Fruit fly (Drosophila melanogaster) ovary, adult (tissue): ENCODE results near the gene naz.

Source experiments
- CG17801 ChIP-seq: fragments of 200-800 bp; optimal IDR thresholded peaks from 2 replicates; lab custom pipeline; 2019; ENCODE audit warnings: missing biosample characterization, mild to moderate bottlenecking, missing genetic modification characterization, moderate library complexity; ENCODE audit not compliant: partially characterized antibody

The naz gene

DNA sequence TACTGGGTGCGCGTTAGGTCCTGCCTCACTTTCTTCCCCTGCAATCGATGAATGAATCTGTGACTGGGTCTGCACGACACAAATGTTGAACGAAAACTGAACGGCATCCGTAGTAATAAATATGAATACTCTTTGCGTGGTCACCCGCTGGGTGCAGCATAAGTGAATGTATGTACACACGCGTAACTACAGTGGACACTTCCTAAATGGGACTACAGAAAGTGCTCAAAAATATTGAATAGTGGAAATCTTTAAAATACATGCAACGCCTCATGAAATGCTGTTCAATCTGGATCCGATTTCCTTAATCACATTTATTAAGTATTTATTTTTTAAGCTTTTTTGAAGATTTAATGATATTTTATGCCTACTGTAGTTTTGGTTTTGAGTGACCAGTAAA, at the start of gene naz:
Gene naz, minus strand, starts transcription at position 101 of the 400 bp plus-strand sequence.
- TF ChIP-seq CG17801 (GFP tag; lab: Kevin White, UChicago), result no peak

DNA sequence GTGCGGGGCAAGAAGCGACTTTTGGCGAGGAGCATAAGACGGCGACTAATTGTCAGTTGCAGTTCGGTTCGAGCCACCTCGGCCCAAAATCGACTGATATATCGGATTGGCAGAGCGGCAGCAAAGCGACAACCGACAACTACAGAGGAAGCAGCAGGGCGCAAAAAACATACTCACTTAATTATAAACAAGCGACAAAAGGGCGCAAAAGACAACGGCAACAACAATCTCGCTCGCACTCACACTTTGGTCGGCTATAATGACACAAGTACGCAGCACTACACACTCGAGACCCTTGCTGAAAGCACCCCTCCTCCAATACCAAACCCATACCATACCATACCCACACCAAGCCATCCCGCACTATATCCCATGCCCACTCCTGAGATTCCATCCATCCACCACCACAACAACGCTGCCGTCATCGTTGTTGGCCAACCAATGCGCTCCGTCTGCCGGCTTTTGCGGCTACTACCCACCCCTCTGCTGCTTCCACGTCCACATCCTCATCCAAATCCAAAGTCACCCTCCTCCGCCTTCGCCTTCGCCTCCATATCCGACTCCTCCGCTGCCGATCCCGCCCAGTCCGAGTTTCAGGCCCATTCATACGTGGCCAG, 44.1 kb upstream of the naz start, which contains the start of gene gl:
Gene gl, minus strand, starts transcription at position 51 of the 617 bp plus-strand sequence.
- TF ChIP-seq CG17801 (GFP tag; lab: Kevin White, UChicago), result no peak

DNA sequence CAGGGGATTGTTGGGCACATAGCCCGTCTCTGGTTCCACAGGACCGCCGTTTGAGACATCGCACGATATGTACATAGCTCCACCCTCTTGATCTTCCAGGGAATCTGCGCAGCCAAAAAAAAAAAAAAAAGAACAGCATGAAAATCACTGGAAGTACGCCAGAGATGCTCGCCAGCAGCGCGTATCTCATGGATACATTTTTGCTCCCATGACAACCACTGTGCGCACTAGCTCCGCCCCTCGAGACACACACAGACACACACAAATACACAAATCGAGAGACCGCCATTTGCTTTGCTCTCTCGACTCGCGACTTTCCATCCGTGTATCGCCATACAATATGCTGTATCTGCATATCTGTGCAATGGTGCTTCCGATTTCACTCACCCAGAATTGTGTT, 42.6 kb upstream of the naz start:
- no peak for TF ChIP-seq CG17801 (GFP tag; lab: Kevin White, UChicago)

- TF ChIP-seq CG17801 (GFP tag; lab: Kevin White, UChicago), result no peak
Observed at dm6 chr3R:18368595-18368994, 39.9 kb upstream of the naz start.

DNA sequence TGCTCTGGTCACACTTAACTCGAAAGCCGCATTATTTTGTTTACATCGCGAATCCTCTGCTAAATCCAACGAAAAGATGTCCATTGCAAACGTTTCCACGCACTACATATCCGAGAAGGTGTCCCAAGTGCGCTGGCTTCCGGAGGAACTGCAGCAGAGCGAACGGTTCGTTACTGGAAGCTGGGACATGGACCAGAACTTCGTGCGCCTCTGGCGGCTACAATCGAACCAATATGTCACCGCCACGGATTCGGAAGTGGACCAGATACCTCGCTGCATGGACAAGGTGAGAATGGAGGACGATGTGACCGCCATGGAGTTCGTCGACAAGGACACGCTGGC, 37.9 kb upstream of the naz start:
- TF ChIP-seq CG17801 (GFP tag; lab: Kevin White, UChicago), result no peak

DNA sequence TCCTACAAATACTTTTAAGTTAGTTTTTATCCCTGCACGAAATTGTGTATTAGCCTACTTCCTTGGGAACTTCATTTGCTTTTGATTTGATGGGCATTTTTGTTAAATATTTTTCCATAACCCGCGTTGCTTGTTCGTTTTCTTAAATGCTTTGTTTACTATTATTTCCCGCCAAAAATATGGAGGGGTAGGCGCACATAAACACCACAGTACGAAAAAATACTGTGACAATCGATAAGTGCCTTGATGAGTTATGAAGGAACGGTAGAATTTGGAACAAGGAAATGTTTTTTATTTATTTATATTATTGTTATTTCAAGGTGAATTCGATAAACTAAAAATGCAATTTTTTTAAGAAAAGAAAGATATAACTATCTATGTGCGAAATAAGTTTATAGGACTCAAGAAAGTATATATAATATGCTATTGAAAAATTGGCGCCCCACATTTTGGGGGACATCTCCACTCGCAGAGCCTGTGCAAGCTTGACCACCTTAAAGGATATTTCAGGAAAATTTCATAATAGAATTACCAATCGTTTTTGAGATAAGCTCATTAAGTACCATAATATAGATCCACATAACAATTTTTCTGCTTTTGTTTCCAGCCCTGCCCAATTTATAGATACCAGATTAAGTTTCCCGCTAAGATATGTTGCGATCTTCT, 37.4 kb upstream of the naz start, which contains the start of the genes WRNexo and Nup43:
Gene WRNexo, minus strand, starts transcription at position 185 of the 666 bp plus-strand sequence.
Gene Nup43, plus strand, starts transcription at position 661 of the 666 bp plus-strand sequence.
- TF ChIP-seq CG17801 (GFP tag; lab: Kevin White, UChicago), result no peak

dm6 chr3R:18361694-18362093, 33.0 kb upstream of the naz start, which contains the start of gene hmw:
TSS of gene hmw (plus strand) at chr3R:18361994.
- no peak for TF ChIP-seq CG17801 (GFP tag; lab: Kevin White, UChicago)

DNA sequence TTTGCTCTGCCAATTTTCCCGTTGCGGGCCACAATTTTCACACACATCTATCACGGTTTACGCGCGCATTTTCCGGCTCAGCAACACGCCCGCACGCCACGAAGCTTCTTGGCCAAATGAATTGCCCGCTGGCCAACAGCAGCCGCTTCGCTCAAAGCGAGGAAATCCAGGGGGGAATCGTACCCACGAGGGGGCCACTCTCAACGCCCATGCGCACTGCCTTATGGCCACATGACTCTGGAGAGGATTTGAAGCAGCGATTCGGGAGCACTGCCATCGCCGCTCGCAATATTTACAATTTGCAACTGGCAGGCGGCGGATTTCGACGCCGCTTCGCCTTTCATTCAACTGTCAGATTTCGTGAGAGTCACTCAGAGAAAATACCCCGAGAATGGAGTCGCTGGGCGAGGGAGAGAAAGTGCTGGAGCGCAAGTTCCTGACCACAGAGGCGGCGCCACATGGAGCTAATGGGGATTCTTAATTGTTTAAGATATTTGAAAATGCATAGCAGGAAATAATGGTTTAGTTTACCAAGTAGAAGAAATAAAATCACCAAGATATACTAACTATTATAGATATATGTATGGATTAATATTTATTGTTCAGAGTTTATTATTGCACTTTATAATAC, 32.0 kb upstream of the naz start, which contains the start of gene CG15803:
Gene CG15803, minus strand, starts transcription at position 99 of the 631 bp plus-strand sequence.
- no peak for TF ChIP-seq CG17801 (GFP tag; lab: Kevin White, UChicago)

dm6 chr3R:18355781-18356180, 27.0 kb upstream of the naz start:
- TF ChIP-seq CG17801 (GFP tag; lab: Kevin White, UChicago), result no peak

DNA sequence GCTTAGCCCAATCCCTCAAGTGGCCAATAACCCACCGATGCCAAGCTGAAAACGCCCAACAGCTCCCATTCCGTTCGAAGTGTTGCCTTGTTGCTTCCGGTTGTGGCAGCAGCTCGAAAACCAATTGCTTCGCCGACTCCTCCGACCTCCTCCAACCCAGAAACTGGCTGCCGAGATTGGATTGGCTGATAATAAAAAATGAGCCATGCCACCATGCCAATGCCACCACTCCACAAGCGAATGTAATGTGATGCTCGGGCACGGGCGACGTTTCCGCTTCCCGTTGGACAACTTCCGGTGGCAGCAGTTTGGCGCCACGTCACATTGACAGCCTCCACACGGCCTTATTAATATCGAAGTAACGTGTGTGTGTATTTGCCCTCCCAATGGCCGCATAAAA, 9.8 kb upstream of the naz start:
- no peak for TF ChIP-seq CG17801 (GFP tag; lab: Kevin White, UChicago)

dm6 chr3R:18314824-18315690, 13.7 kb downstream of the naz start:
- TF ChIP-seq CG17801 (GFP tag; lab: Kevin White, UChicago), result no peak

- no peak for TF ChIP-seq CG17801 (GFP tag; lab: Kevin White, UChicago)
Observed at dm6 chr3R:18314320-18314719, 14.4 kb downstream of the naz start, which contains the start of gene PKD. TSS of gene PKD (minus strand) at chr3R:18314407.

DNA sequence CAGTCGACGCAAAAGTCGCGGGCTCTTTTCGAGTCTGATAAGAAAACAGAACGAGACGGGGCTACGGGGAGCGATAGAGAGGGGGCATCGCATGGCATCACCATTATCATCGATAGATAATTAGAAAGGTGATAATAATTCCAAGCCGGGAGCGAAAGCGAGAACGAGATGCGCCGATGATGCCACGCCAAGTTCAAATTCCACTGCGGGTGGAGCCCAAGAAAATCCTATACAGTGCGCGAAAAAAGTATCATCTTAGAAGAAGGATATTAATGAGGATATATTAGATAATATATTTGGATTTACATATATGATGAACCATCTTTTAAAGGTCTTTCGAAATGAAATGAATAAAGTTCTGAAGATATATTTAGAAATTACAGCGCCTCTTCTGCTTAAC, 16.0 kb downstream of the naz start:
- TF ChIP-seq CG17801 (GFP tag; lab: Kevin White, UChicago), result no peak

DNA sequence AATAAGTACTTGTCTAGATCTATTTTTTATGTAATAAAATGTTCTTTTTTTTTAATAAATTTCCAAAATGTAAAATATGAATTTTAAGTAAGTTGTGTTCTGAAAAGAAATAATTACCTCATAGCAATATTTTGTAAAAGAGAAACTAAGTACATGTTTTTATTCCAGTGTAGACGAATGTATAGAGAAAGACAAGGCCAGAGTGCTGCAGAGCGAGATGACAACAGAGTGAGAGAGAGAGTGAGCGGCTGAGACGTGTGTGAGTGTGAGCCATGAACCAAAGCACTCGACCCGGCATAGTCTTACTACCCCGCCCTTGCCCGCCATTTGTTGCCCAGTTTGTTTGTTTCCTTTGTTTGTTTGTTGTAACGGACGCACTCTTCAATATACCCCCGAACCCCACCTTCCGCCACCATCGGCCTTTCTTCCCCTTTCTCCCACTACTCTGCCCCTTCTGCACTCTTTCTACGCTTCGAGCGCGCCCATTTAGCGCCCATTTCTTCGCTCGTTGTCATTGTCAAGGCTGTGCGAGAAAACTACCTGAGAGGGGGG, 17.3 kb downstream of the naz start:
- TF ChIP-seq CG17801 (GFP tag; lab: Kevin White, UChicago), result no peak
